Fruit fly (Drosophila melanogaster) whole organism, embryonic: Measurements from ENCODE around the gene uncNacbeta.

Experiments used
- CG11093 ChIP-seq: fragments of 200-800 bp; sonication (Bioruptor generic); IDR thresholded peaks from 3 replicates; pipeline ENCODE4 v1.3.6; 2022; ENCODE audit warnings: missing biosample characterization, missing genetic modification characterization
- CG11695 ChIP-seq: fragments of 200-800 bp; sonication (Bioruptor generic); IDR thresholded peaks from 3 replicates; pipeline ENCODE4 v1.3.6; 2022; ENCODE audit warnings: missing biosample characterization, missing genetic modification characterization
- CG12236 ChIP-seq: fragments of 200-800 bp; sonication (Bioruptor generic); optimal IDR thresholded peaks from 2 replicates; lab custom pipeline; 2016; ENCODE audit warnings: missing biosample characterization, missing genetic modification characterization
- CG17361 ChIP-seq: fragments of 200-800 bp; sonication (Bioruptor generic); IDR thresholded peaks from 3 replicates; pipeline ENCODE4 v1.3.6; 2022; ENCODE audit warnings: missing biosample characterization, missing genetic modification characterization
- CG17612 ChIP-seq: fragments of 200-800 bp; sonication (Bioruptor generic); IDR thresholded peaks from 2 replicates; pipeline ENCODE4 v1.3.6; 2022; ENCODE audit warnings: missing biosample characterization, missing genetic modification characterization
- CG3838 ChIP-seq: fragments of 200-800 bp; sonication (Bioruptor generic); optimal IDR thresholded peaks from 3 replicates; lab custom pipeline; 2016; ENCODE audit warnings: missing biosample characterization, missing genetic modification characterization
- CG4328 ChIP-seq: fragments of 200-800 bp; sonication (Bioruptor generic); optimal IDR thresholded peaks from 3 replicates; lab custom pipeline; 2017; ENCODE audit warnings: missing biosample characterization, missing genetic modification reagents, missing genetic modification characterization
- CG4854 ChIP-seq: fragments of 200-800 bp; sonication (Bioruptor generic); optimal IDR thresholded peaks from 2 replicates; lab custom pipeline; 2016; ENCODE audit warnings: missing biosample characterization, missing genetic modification characterization, inconsistent platforms
- CG7357 ChIP-seq: fragments of 200-800 bp; sonication (Bioruptor generic); IDR thresholded peaks from 3 replicates; pipeline ENCODE4 v1.3.6; 2022; ENCODE audit warnings: missing biosample characterization, missing genetic modification characterization
- CG7839 ChIP-seq: fragments of 200-800 bp; sonication (Bioruptor generic); optimal IDR thresholded peaks from 3 replicates; lab custom pipeline; 2018; ENCODE audit warnings: missing biosample characterization, mild to moderate bottlenecking, missing genetic modification characterization, moderate library complexity
- CG8765 ChIP-seq: fragments of 200-800 bp; sonication (Bioruptor generic); IDR thresholded peaks from 2 replicates; pipeline ENCODE4 v1.3.6; 2022; ENCODE audit warnings: missing biosample characterization, missing genetic modification characterization
- E2f2 ChIP-seq: fragments of 200-800 bp; sonication (Bioruptor generic); IDR thresholded peaks from 2 replicates; pipeline ENCODE4 v1.3.6; 2022; ENCODE audit warnings: missing biosample characterization, missing genetic modification characterization
- ERR ChIP-seq: fragments of 200-800 bp; sonication (Bioruptor generic); optimal IDR thresholded peaks from 2 replicates; lab custom pipeline; 2016; ENCODE audit warnings: missing biosample characterization, missing genetic modification characterization
- Gug ChIP-seq: fragments of 200-800 bp; sonication (Bioruptor generic); IDR thresholded peaks from 4 replicates; pipeline ENCODE4 v1.3.6; 2022; ENCODE audit warnings: missing biosample characterization, missing genetic modification characterization
- HHEX ChIP-seq: fragments of 200-800 bp; sonication (Bioruptor generic); optimal IDR thresholded peaks from 3 replicates; lab custom pipeline; 2017; ENCODE audit warnings: missing biosample characterization, mild to moderate bottlenecking, missing genetic modification characterization, missing genetic modification reagents
- HLHmδ ChIP-seq: fragments of 200-800 bp; sonication (Bioruptor generic); optimal IDR thresholded peaks from 2 replicates; lab custom pipeline; 2018; ENCODE audit warnings: missing biosample characterization, mild to moderate bottlenecking, missing genetic modification characterization, moderate library complexity
- HmgZ ChIP-seq: fragments of 200-800 bp; sonication (Bioruptor generic); optimal IDR thresholded peaks from 2 replicates; lab custom pipeline; 2018; ENCODE audit warnings: missing biosample characterization, mild to moderate bottlenecking, missing genetic modification characterization
- Hr51 ChIP-seq, 2 experiments: fragments of 200-800 bp; sonication (Bioruptor generic); optimal IDR thresholded peaks; 2 replicates in 1 of 2; 3 replicates in 1 of 2; lab custom pipeline; 2016 to 2018; ENCODE audit warnings: missing biosample characterization in 2 of 2, missing genetic modification characterization in 2 of 2, mild to moderate bottlenecking in 1 of 2, moderate library complexity in 1 of 2
- Max ChIP-seq: fragments of 200-800 bp; sonication (Bioruptor generic); optimal IDR thresholded peaks from 2 replicates; lab custom pipeline; 2016; ENCODE audit warnings: missing biosample characterization, mild to moderate bottlenecking, missing genetic modification characterization
- Nf-YB ChIP-seq: fragments of 200-800 bp; sonication (Bioruptor generic); optimal IDR thresholded peaks from 3 replicates; lab custom pipeline; 2019; ENCODE audit warnings: missing biosample characterization, mild to moderate bottlenecking, missing genetic modification characterization, moderate library complexity
- NfI ChIP-seq: fragments of 200-800 bp; sonication (Bioruptor generic); optimal IDR thresholded peaks from 3 replicates; lab custom pipeline; 2018; ENCODE audit warnings: missing biosample characterization, mild to moderate bottlenecking, missing genetic modification characterization, moderate library complexity
- Side ChIP-seq: fragments of 200-800 bp; sonication (Bioruptor generic); optimal IDR thresholded peaks from 2 replicates; lab custom pipeline; 2016; ENCODE audit warnings: missing biosample characterization, missing genetic modification characterization
- Sox100B ChIP-seq: fragments of 200-800 bp; sonication (Bioruptor generic); optimal IDR thresholded peaks from 3 replicates; lab custom pipeline; 2018; ENCODE audit warnings: missing biosample characterization, mild to moderate bottlenecking, missing genetic modification characterization
- Trl ChIP-seq, 3 experiments: fragments of >200 bp in 2 of 3; fragments of 200-800 bp in 1 of 3; sonication (Bioruptor generic) in 1 of 3; optimal IDR thresholded peaks; 2 replicates in 1 of 3; 3 replicates in 2 of 3; lab custom pipeline; 2016 to 2017; ENCODE audit warnings: missing biosample characterization in 1 of 3, missing genetic modification characterization in 1 of 3
- Xrp1 ChIP-seq: fragments of 200-800 bp; sonication (Bioruptor generic); IDR thresholded peaks from 2 replicates; pipeline ENCODE4 v1.3.6; 2022; ENCODE audit warnings: missing biosample characterization, missing genetic modification characterization
- ase ChIP-seq: fragments of 200-800 bp; sonication (Bioruptor generic); IDR thresholded peaks from 3 replicates; pipeline ENCODE4 v1.3.6; 2022; ENCODE audit warnings: missing biosample characterization, missing genetic modification characterization
- ash1 ChIP-seq: fragments of 200-800 bp; sonication (Bioruptor generic); optimal IDR thresholded peaks from 2 replicates; lab custom pipeline; 2018; ENCODE audit warnings: missing biosample characterization, mild to moderate bottlenecking, missing genetic modification characterization
- ato ChIP-seq: fragments of 200-800 bp; sonication (Bioruptor generic); IDR thresholded peaks from 2 replicates; pipeline ENCODE4 v1.3.6; 2022; ENCODE audit warnings: missing biosample characterization, missing genetic modification characterization; ENCODE audit not compliant: partially characterized antibody
- br ChIP-seq: fragments of >200 bp; optimal IDR thresholded peaks from 2 replicates; lab custom pipeline; 2017
- bsh ChIP-seq, 2 experiments: fragments of 200-800 bp; sonication (Bioruptor generic); optimal IDR thresholded peaks; 2 replicates each; lab custom pipeline; 2017 to 2018; ENCODE audit warnings: mild to moderate bottlenecking in 2 of 2, missing biosample characterization in 2 of 2, missing genetic modification characterization in 2 of 2, moderate library complexity in 1 of 2
- btn ChIP-seq: fragments of 200-800 bp; sonication (Bioruptor generic); optimal IDR thresholded peaks from 2 replicates; lab custom pipeline; 2016; ENCODE audit warnings: missing biosample characterization, missing genetic modification characterization
- en ChIP-seq: fragments of 200-800 bp; sonication (Bioruptor generic); optimal IDR thresholded peaks from 2 replicates; lab custom pipeline; 2016; ENCODE audit warnings: missing biosample characterization, missing genetic modification characterization
- fd64A ChIP-seq: fragments of 200-800 bp; sonication (Bioruptor generic); optimal IDR thresholded peaks from 3 replicates; lab custom pipeline; 2018; ENCODE audit warnings: missing biosample characterization, mild to moderate bottlenecking, missing genetic modification characterization
- fu2 ChIP-seq: fragments of 200-800 bp; sonication (Bioruptor generic); optimal IDR thresholded peaks from 2 replicates; lab custom pipeline; 2016; ENCODE audit warnings: missing biosample characterization, missing genetic modification characterization
- hb ChIP-seq: fragments of 200-800 bp; sonication (Bioruptor generic); IDR thresholded peaks from 3 replicates; pipeline ENCODE4 v1.3.6; 2022; ENCODE audit warnings: missing biosample characterization, missing genetic modification characterization; ENCODE audit not compliant: partially characterized antibody
- lbe ChIP-seq: fragments of 200-800 bp; sonication (Bioruptor generic); optimal IDR thresholded peaks from 2 replicates; lab custom pipeline; 2016; ENCODE audit warnings: missing biosample characterization, mild to moderate bottlenecking, missing genetic modification characterization
- lilli ChIP-seq: fragments of 200-800 bp; sonication (Bioruptor generic); optimal IDR thresholded peaks from 3 replicates; lab custom pipeline; 2016; ENCODE audit warnings: missing biosample characterization, missing genetic modification characterization
- lmd ChIP-seq: fragments of 200-800 bp; sonication (Bioruptor generic); IDR thresholded peaks from 2 replicates; pipeline ENCODE4 v1.3.6; 2022; ENCODE audit warnings: missing biosample characterization, missing genetic modification characterization
- nerfin-1 ChIP-seq: fragments of 200-800 bp; sonication (Bioruptor generic); optimal IDR thresholded peaks from 3 replicates; lab custom pipeline; 2019; ENCODE audit warnings: missing biosample characterization, mild to moderate bottlenecking, missing genetic modification characterization, moderate library complexity
- nerfin-2 ChIP-seq: fragments of 200-800 bp; sonication (Bioruptor generic); IDR thresholded peaks from 2 replicates; pipeline ENCODE4 v1.3.6; 2022; ENCODE audit warnings: missing biosample characterization, missing genetic modification characterization; ENCODE audit not compliant: partially characterized antibody
- otp ChIP-seq: fragments of 200-800 bp; sonication (Bioruptor generic); IDR thresholded peaks from 3 replicates; pipeline ENCODE4, ENCODE4 v1.3.6; 2022; ENCODE audit warnings: missing biosample characterization, missing genetic modification characterization
- p53 ChIP-seq: fragments of 200-800 bp; sonication (Bioruptor generic); optimal IDR thresholded peaks from 2 replicates; lab custom pipeline; 2016; ENCODE audit warnings: missing biosample characterization, missing genetic modification characterization
- pzg ChIP-seq: fragments of 200-800 bp; sonication (Bioruptor generic); optimal IDR thresholded peaks from 3 replicates; lab custom pipeline; 2018; ENCODE audit warnings: missing biosample characterization, mild to moderate bottlenecking, missing genetic modification characterization, moderate library complexity
- sc ChIP-seq, 3 experiments: fragments of >200 bp in 2 of 3; fragments of 200-800 bp in 1 of 3; sonication (Bioruptor generic) in 1 of 3; optimal IDR thresholded peaks; 2 replicates in 2 of 3; 3 replicates in 1 of 3; lab custom pipeline; 2017; ENCODE audit warnings: mild to moderate bottlenecking in 1 of 3, missing biosample characterization in 1 of 3, missing genetic modification characterization in 1 of 3, missing genetic modification reagents in 1 of 3
- sd ChIP-seq: fragments of 200-800 bp; sonication (Bioruptor generic); optimal IDR thresholded peaks from 3 replicates; lab custom pipeline; 2018; ENCODE audit warnings: missing biosample characterization, mild to moderate bottlenecking, missing genetic modification characterization, moderate library complexity
- sim ChIP-seq: fragments of 200-800 bp; sonication (Bioruptor generic); IDR thresholded peaks from 2 replicates; pipeline ENCODE4 v1.3.6; 2022; ENCODE audit warnings: missing biosample characterization, missing genetic modification characterization
- vnd ChIP-seq: fragments of 200-800 bp; sonication (Bioruptor generic); IDR thresholded peaks from 3 replicates; pipeline ENCODE4 v1.3.6; 2022; ENCODE audit warnings: missing biosample characterization, missing genetic modification characterization; ENCODE audit not compliant: partially characterized antibody
- wdn ChIP-seq: fragments of 200-800 bp; sonication (Bioruptor generic); IDR thresholded peaks from 2 replicates; pipeline ENCODE4 v1.3.6; 2022; ENCODE audit warnings: missing biosample characterization, missing genetic modification characterization

uncNacbeta gene

dm6 chr2L:521940-522632 is 41.5 kb downstream of the uncNacbeta start (continued):
- TF ChIP-seq hb (GFP tag; lab: Robert Waterston, UW) (no peak), Trl (optimal IDR thresholded peaks at IDR 0.05; lab: Kevin White, UChicago) (peak; percentile 24 to 45), Trl (GFP tag; optimal IDR thresholded peaks at IDR 0.05; lab: Kevin White, UChicago) (peak; percentile 32), CG7357 (GFP tag; lab: Robert Waterston, UW) (peak; percentile 78; the same call in 2 of the 3 replicates), lilli (peak; percentile 62), p53 (no peak), CG4854 (no peak), bsh (GFP tag; optimal IDR thresholded peaks at IDR 0.05; lab: Kevin White, UChicago) (peak in 1 of 2 experiments; percentile 86), Max (peak; percentile 49), Gug (GFP tag; lab: Robert Waterston, UW) (peak; percentile 79; the same call in 3 of the 4 replicates), lmd (peak; percentile 83), CG11093 (GFP tag; lab: Robert Waterston, UW) (peak; percentile 75; the same call in 2 of the 3 replicates), btn (GFP tag; lab: Kevin White, UChicago) (no peak), ato (GFP tag; lab: Robert Waterston, UW) (no peak), en (GFP tag; lab: Kevin White, UChicago) (no peak), pzg (no peak), nerfin-1 (tag; lab: Kevin White, UChicago) (peak; percentile 65), ERR (no peak), wdn (GFP tag; lab: Robert Waterston, UW) (no peak), fd64A (GFP tag; lab: Kevin White, UChicago) (peak; percentile 44), Nf-YB (GFP tag; lab: Kevin White, UChicago) (peak; percentile 49), Side (GFP tag; lab: Kevin White, UChicago) (peak; percentile 8), sc (optimal IDR thresholded peaks at IDR 0.05; lab: Kevin White, UChicago) (no peak), sc (GFP tag; optimal IDR thresholded peaks at IDR 0.05; lab: Kevin White, UChicago) (peak; percentile 73), vnd (GFP tag; lab: Robert Waterston, UW) (no peak), ase (GFP tag; lab: Robert Waterston, UW) (peak; percentile 81), CG11695 (peak; percentile 83), CG4328 (no peak), br (no peak), otp (GFP tag; lab: Robert Waterston, UW) (peak; percentile 86), HmgZ (tag; lab: Kevin White, UChicago) (no peak), CG17612 (GFP tag; lab: Robert Waterston, UW) (peak; percentile 37; the same call in 1 of the 2 replicates), CG17361 (GFP tag; lab: Robert Waterston, UW) (peak; percentile 81), HHEX (GFP tag; lab: Kevin White, UChicago) (peak; percentile 71), Xrp1 (GFP tag; lab: Robert Waterston, UW) (peak; percentile 92), Hr51 (GFP tag; optimal IDR thresholded peaks at IDR 0.05; lab: Kevin White, UChicago) (peak; percentile 45 to 71), NfI (GFP tag; lab: Kevin White, UChicago) (peak; percentile 19), HLHmδ (GFP tag; lab: Kevin White, UChicago) (no peak), CG7839 (tag; lab: Kevin White, UChicago) (peak; percentile 83), sd (tag; lab: Kevin White, UChicago) (no peak), CG8765 (GFP tag; lab: Robert Waterston, UW) (peak; percentile 86), fu2 (GFP tag; lab: Kevin White, UChicago) (no peak), lbe (GFP tag; lab: Kevin White, UChicago) (no peak), sim (peak; percentile 57; the same call in 1 of the 2 replicates), CG12236 (GFP tag; lab: Kevin White, UChicago) (no peak), ash1 (GFP tag; lab: Kevin White, UChicago) (peak; percentile 24), E2f2 (GFP tag; lab: Robert Waterston, UW) (peak; percentile 61; the same call in 1 of the 2 replicates), nerfin-2 (GFP tag; lab: Robert Waterston, UW) (no peak), Sox100B (GFP tag; lab: Kevin White, UChicago) (peak; percentile 56), CG3838 (no peak)
